Worm (Caenorhabditis elegans) whole organism, mixed stage, embryonic: ENCODE measurements around the gene F10D7.3.

Source experiments
- M03D4.4 ChIP-seq: sonication (generic microtip); optimal IDR thresholded peaks from 2 replicates; lab custom pipeline; 2017; ENCODE audit warnings: mild to moderate bottlenecking, missing genetic modification characterization, missing compliant biosample characterization
- blmp-1 ChIP-seq: fragments of 150-350 bp; optimal IDR thresholded peaks from 2 replicates; lab custom pipeline; 2014; ENCODE audit warnings: missing biosample characterization, missing genetic modification characterization
- ceh-39 ChIP-seq: fragments of 150-350 bp; optimal IDR thresholded peaks from 2 replicates; lab custom pipeline; 2014; ENCODE audit warnings: missing biosample characterization, missing genetic modification characterization
- ces-1 ChIP-seq: fragments of 150-350 bp; optimal IDR thresholded peaks from 2 replicates; lab custom pipeline; 2014; ENCODE audit warnings: missing biosample characterization, missing genetic modification reagents, missing genetic modification characterization
- cnd-1 ChIP-seq: fragments of 200-800 bp; sonication (Bioruptor generic); optimal IDR thresholded peaks from 2 replicates; lab custom pipeline; 2018; ENCODE audit warnings: mild to moderate bottlenecking, missing genetic modification characterization, missing compliant biosample characterization
- drap-1 ChIP-seq: fragments of 200-800 bp; sonication (Bioruptor generic); optimal IDR thresholded peaks from 3 replicates; lab custom pipeline; 2018; ENCODE audit warnings: mild to moderate bottlenecking, missing genetic modification characterization, missing compliant biosample characterization
- flh-1 ChIP-seq: fragments of 200-800 bp; sonication (Bioruptor generic); optimal IDR thresholded peaks from 2 replicates; lab custom pipeline; 2018; ENCODE audit warnings: mild to moderate bottlenecking, missing genetic modification characterization, moderate library complexity, missing compliant biosample characterization
- ham-2 ChIP-seq: fragments of 200-800 bp; sonication (Bioruptor generic); optimal IDR thresholded peaks from 2 replicates; lab custom pipeline; 2018; ENCODE audit warnings: mild to moderate bottlenecking, missing genetic modification characterization, missing compliant biosample characterization
- hlh-1 ChIP-seq: fragments of 150-350 bp; optimal IDR thresholded peaks from 2 replicates; lab custom pipeline; 2014; ENCODE audit warnings: missing biosample characterization, missing genetic modification reagents, missing genetic modification characterization
- lin-32 ChIP-seq: fragments of 200-800 bp; sonication (Bioruptor generic); optimal IDR thresholded peaks from 2 replicates; lab custom pipeline; 2018; ENCODE audit warnings: mild to moderate bottlenecking, missing genetic modification characterization, missing compliant biosample characterization
- lsy-2 ChIP-seq: fragments of 150-350 bp; optimal IDR thresholded peaks from 2 replicates; lab custom pipeline; 2014; ENCODE audit warnings: missing biosample characterization, missing genetic modification characterization
- mab-5 ChIP-seq: fragments of 150-350 bp; optimal IDR thresholded peaks from 2 replicates; lab custom pipeline; 2014; ENCODE audit warnings: missing biosample characterization, missing genetic modification characterization
- mep-1 ChIP-seq: fragments of 150-350 bp; optimal IDR thresholded peaks from 2 replicates; lab custom pipeline; 2017; ENCODE audit warnings: missing biosample characterization, missing genetic modification reagents, missing genetic modification characterization, inconsistent platforms
- mls-2 ChIP-seq: sonication (generic microtip); optimal IDR thresholded peaks from 2 replicates; lab custom pipeline; 2016; ENCODE audit warnings: mild to moderate bottlenecking, missing genetic modification characterization, moderate library complexity, missing compliant biosample characterization
- nhr-2 ChIP-seq: fragments of 150-350 bp; optimal IDR thresholded peaks from 2 replicates; lab custom pipeline; 2014; ENCODE audit warnings: missing biosample characterization, missing genetic modification characterization
- nhr-237 ChIP-seq: fragments of 150-350 bp; optimal IDR thresholded peaks from 2 replicates; lab custom pipeline; 2014; ENCODE audit warnings: missing biosample characterization, missing genetic modification characterization
- nhr-28 ChIP-seq: fragments of 150-350 bp; optimal IDR thresholded peaks from 2 replicates; lab custom pipeline; 2014; ENCODE audit warnings: missing biosample characterization, missing genetic modification characterization
- nhr-76 ChIP-seq: sonication (generic microtip); optimal IDR thresholded peaks from 2 replicates; lab custom pipeline; 2017; ENCODE audit warnings: missing biosample characterization, missing genetic modification characterization
- sem-2 ChIP-seq: fragments of 200-800 bp; sonication (Bioruptor generic); optimal IDR thresholded peaks from 2 replicates; lab custom pipeline; 2018; ENCODE audit warnings: mild to moderate bottlenecking, missing genetic modification characterization, missing compliant biosample characterization
- sptf-1 ChIP-seq: sonication (generic microtip); optimal IDR thresholded peaks from 2 replicates; lab custom pipeline; 2017; ENCODE audit warnings: mild to moderate bottlenecking, missing genetic modification characterization, moderate library complexity, missing compliant biosample characterization
- tbx-8 ChIP-seq: fragments of 200-800 bp; sonication (Bioruptor generic); optimal IDR thresholded peaks from 2 replicates; lab custom pipeline; 2018; ENCODE audit warnings: mild to moderate bottlenecking, missing genetic modification characterization, moderate library complexity, missing compliant biosample characterization
- unc-39 ChIP-seq: fragments of 150-350 bp; optimal IDR thresholded peaks from 2 replicates; lab custom pipeline; 2014; ENCODE audit warnings: missing biosample characterization, missing genetic modification characterization
- ztf-11 ChIP-seq: fragments of 150-350 bp; optimal IDR thresholded peaks from 2 replicates; lab custom pipeline; 2014; ENCODE audit warnings: missing biosample characterization, missing genetic modification characterization

Gene F10D7.3

ce11 chrX:17369514-17369913 lies 4.9 kb downstream of the F10D7.3 start:
- TF ChIP-seq nhr-28, result no peak
- TF ChIP-seq ham-2 (GFP tag; lab: Kevin White, UChicago), result peak; percentile 45

- TF ChIP-seq nhr-76 (tag; lab: Kevin White, UChicago) (no peak), lin-32 (GFP tag; lab: Kevin White, UChicago) (no peak), sem-2 (GFP tag; lab: Kevin White, UChicago) (no peak)
These were observed 5.9 kb downstream of the F10D7.3 start, which contains the start of gene mfsd-10 for ce11 chrX:17368542-17368941. Gene mfsd-10 (minus strand): TSS chrX:17368642.

- TF ChIP-seq nhr-2 (tag; lab: Kevin White, UChicago) (no peak), nhr-28 (no peak), ceh-39 (tag; lab: Kevin White, UChicago) (no peak)
These were observed 10.9 kb downstream of the F10D7.3 start for ce11 chrX:17363491-17363890.

- TF ChIP-seq nhr-2 (tag; lab: Kevin White, UChicago), result no peak
- TF ChIP-seq mep-1 (tag; lab: Kevin White, UChicago), result no peak
- no peak for TF ChIP-seq nhr-237 (tag; lab: Kevin White, UChicago)
- TF ChIP-seq ces-1 (GFP tag; lab: Kevin White, UChicago), result no peak
- no peak for TF ChIP-seq drap-1 (GFP tag; lab: Kevin White, UChicago)
- TF ChIP-seq blmp-1, result no peak
- TF ChIP-seq M03D4.4 (tag; lab: Kevin White, UChicago), result no peak
- TF ChIP-seq, all 35 proteins: peak for 0
These were observed 11.9 kb downstream of the F10D7.3 start, which contains the start of gene F10D7.11 for ce11 chrX:17362529-17362928. Gene F10D7.11 (plus strand): TSS chrX:17362829.

ce11 chrX:17359452-17359851 lies 15.0 kb downstream of the F10D7.3 start, which contains the start of gene npr-36:
Gene npr-36 (plus strand): TSS chrX:17359752.
- TF ChIP-seq sptf-1 (tag; lab: Kevin White, UChicago) (no peak), mls-2 (no peak), mab-5 (tag; lab: Kevin White, UChicago) (no peak), tbx-8 (no peak)

ce11 chrX:17356748-17357147 lies 17.7 kb downstream of the F10D7.3 start:
- TF ChIP-seq ceh-39 (tag; lab: Kevin White, UChicago) (no peak), nhr-237 (tag; lab: Kevin White, UChicago) (no peak)

- no peak for TF ChIP-seq flh-1 (GFP tag; lab: Kevin White, UChicago)
- peak; percentile 57 for TF ChIP-seq ces-1 (GFP tag; lab: Kevin White, UChicago)
- TF ChIP-seq, all 35 proteins: peak for 1
These were observed 19.0 kb downstream of the F10D7.3 start for ce11 chrX:17355462-17355861.

ce11 chrX:17352098-17352497 lies 22.3 kb downstream of the F10D7.3 start:
- TF ChIP-seq nhr-76 (tag; lab: Kevin White, UChicago), result no peak
- TF ChIP-seq ces-1 (GFP tag; lab: Kevin White, UChicago), result peak; percentile 49

- no peak for TF ChIP-seq blmp-1
- TF ChIP-seq mab-5 (tag; lab: Kevin White, UChicago), result no peak
- TF ChIP-seq sptf-1 (tag; lab: Kevin White, UChicago), result no peak
- no peak for TF ChIP-seq lsy-2 (tag; lab: Kevin White, UChicago)
- no peak for TF ChIP-seq cnd-1 (tag; lab: Kevin White, UChicago)
- no peak for TF ChIP-seq ham-2 (GFP tag; lab: Kevin White, UChicago)
- no peak for TF ChIP-seq ztf-11 (tag; lab: Kevin White, UChicago)
- TF ChIP-seq sem-2 (GFP tag; lab: Kevin White, UChicago), result no peak
- TF ChIP-seq hlh-1, result no peak
- no peak for TF ChIP-seq mls-2
- no peak for TF ChIP-seq unc-39
These were observed 25.0 kb downstream of the F10D7.3 start for ce11 chrX:17349411-17349810.
